Worm (Caenorhabditis elegans) whole organism, L2 larva: Measurements from ENCODE around the gene K10D2.8.

Experiments used
- elt-1 ChIP-seq: fragments of 150-350 bp; optimal IDR thresholded peaks from 2 replicates; lab custom pipeline; 2014; ENCODE audit warnings: missing biosample characterization, missing genetic modification characterization
- lin-11 ChIP-seq: fragments of 150-350 bp; sonication (generic microtip); optimal IDR thresholded peaks from 2 replicates; lab custom pipeline; 2014; ENCODE audit warnings: missing biosample characterization, missing genetic modification characterization, inconsistent platforms, mixed read lengths
- unc-55 ChIP-seq: fragments of 150-350 bp; sonication (generic microtip); optimal IDR thresholded peaks from 3 replicates; lab custom pipeline; 2014; ENCODE audit warnings: missing biosample characterization, missing genetic modification reagents, missing genetic modification characterization

DNA sequence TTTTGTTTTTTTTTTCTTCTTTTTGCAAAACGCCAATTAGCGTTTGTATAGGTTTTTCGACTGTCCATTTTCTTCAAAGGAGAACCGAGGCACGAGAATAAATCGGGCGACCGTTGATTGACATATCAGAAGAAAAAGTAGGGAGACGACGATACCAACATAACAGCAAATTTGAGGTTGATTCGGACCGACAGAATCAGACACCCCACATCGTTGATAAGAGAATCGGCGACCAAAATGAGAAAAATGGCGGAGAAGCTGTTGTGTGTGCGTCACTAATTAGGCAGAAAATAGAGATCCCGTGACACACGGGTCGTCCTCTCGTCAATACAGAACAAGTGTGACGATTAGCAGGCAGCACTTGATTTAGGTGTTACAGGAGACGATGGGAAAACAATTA lies 46.6 kb upstream of the K10D2.8 start:
- no peak for TF ChIP-seq unc-55 (GFP tag; lab: Kevin White, UChicago)
- TF ChIP-seq lin-11 (tag; lab: Kevin White, UChicago) = no peak
- no peak for TF ChIP-seq elt-1 (tag; lab: Kevin White, UChicago)
